Worm (Caenorhabditis elegans) whole organism, L4 larva: Measurements from ENCODE around the gene T06E6.1.

ENCODE experiments used
- F26F4.8 ChIP-seq: fragments of 200-800 bp; sonication (Bioruptor generic); conservative IDR thresholded peaks from 2 replicates; pipeline ENCODE4 v1.3.6; 2022; ENCODE audit warnings: missing genetic modification characterization, missing compliant biosample characterization
- F37D6.2 ChIP-seq: sonication (generic microtip); optimal IDR thresholded peaks from 2 replicates; lab custom pipeline; 2016; ENCODE audit warnings: mild to moderate bottlenecking, missing genetic modification characterization, missing compliant biosample characterization
- ceh-20 ChIP-seq: fragments of 200-800 bp; sonication (Bioruptor generic); IDR thresholded peaks from 2 replicates; pipeline ENCODE4 v1.3.6; 2022; ENCODE audit warnings: missing genetic modification reagents, missing genetic modification characterization, missing compliant biosample characterization
- ceh-28 ChIP-seq: fragments of 150-350 bp; optimal IDR thresholded peaks from 2 replicates; lab custom pipeline; 2014; ENCODE audit warnings: missing biosample characterization, missing genetic modification reagents, missing genetic modification characterization
- ceh-32 ChIP-seq: sonication (generic microtip); optimal IDR thresholded peaks from 2 replicates; lab custom pipeline; 2016; ENCODE audit warnings: mild to moderate bottlenecking, missing genetic modification characterization, missing compliant biosample characterization; ENCODE audit not compliant: poor library complexity
- ces-1 ChIP-seq: fragments of 150-350 bp; sonication (generic microtip); optimal IDR thresholded peaks from 4 replicates; lab custom pipeline; 2014; ENCODE audit warnings: missing biosample characterization, missing genetic modification reagents, missing genetic modification characterization
- cey-2 ChIP-seq: sonication (generic microtip); optimal IDR thresholded peaks from 3 replicates; lab custom pipeline; 2017; ENCODE audit warnings: missing genetic modification characterization, mild to moderate bottlenecking, missing compliant biosample characterization, antibody characterized with exemption, borderline replicate concordance; ENCODE audit not compliant: insufficient read depth
- daf-8 ChIP-seq: fragments of 200-800 bp; sonication (Bioruptor generic); IDR thresholded peaks from 2 replicates; pipeline ENCODE4 v1.3.6; 2022; ENCODE audit warnings: missing genetic modification characterization, missing compliant biosample characterization
- dmd-6 ChIP-seq: fragments of 200-800 bp; sonication (Bioruptor generic); IDR thresholded peaks from 2 replicates; pipeline ENCODE4 v1.3.6; 2022; ENCODE audit warnings: missing genetic modification reagents, missing genetic modification characterization, missing compliant biosample characterization
- egl-27 ChIP-seq: sonication (generic microtip); optimal IDR thresholded peaks from 3 replicates; lab custom pipeline; 2017; ENCODE audit warnings: missing biosample characterization, missing genetic modification reagents, missing genetic modification characterization
- egl-43 ChIP-seq: fragments of 200-800 bp; sonication (Bioruptor generic); IDR thresholded peaks from 2 replicates; pipeline ENCODE4 v1.3.6; 2022; ENCODE audit warnings: missing genetic modification reagents, missing genetic modification characterization, missing compliant biosample characterization
- fos-1 ChIP-seq: fragments of 150-350 bp; optimal IDR thresholded peaks from 2 replicates; lab custom pipeline; 2014; ENCODE audit warnings: missing biosample characterization, missing genetic modification characterization
- gei-8 ChIP-seq: fragments of 200-800 bp; sonication (Bioruptor generic); optimal IDR thresholded peaks from 2 replicates; lab custom pipeline; 2018; ENCODE audit warnings: mild to moderate bottlenecking, missing genetic modification characterization, missing compliant biosample characterization
- hmg-1.1 ChIP-seq: fragments of 200-800 bp; sonication (Bioruptor generic); IDR thresholded peaks from 2 replicates; pipeline ENCODE4 v1.3.6; 2022; ENCODE audit warnings: missing genetic modification reagents, missing genetic modification characterization, missing compliant biosample characterization
- jun-1 ChIP-seq: fragments of 150-350 bp; optimal IDR thresholded peaks from 2 replicates; lab custom pipeline; 2014; ENCODE audit warnings: missing biosample characterization, missing genetic modification reagents, missing genetic modification characterization
- lin-15B ChIP-seq: fragments of 150-350 bp; sonication (generic microtip); optimal IDR thresholded peaks from 3 replicates; lab custom pipeline; 2014; ENCODE audit warnings: missing biosample characterization, missing genetic modification characterization
- lin-38 ChIP-seq: fragments of 200-800 bp; sonication (Bioruptor generic); IDR thresholded peaks from 2 replicates; pipeline ENCODE4 v1.3.6; 2022; ENCODE audit warnings: missing genetic modification reagents, missing genetic modification characterization, missing compliant biosample characterization
- lin-39 ChIP-seq: fragments of 150-350 bp; optimal IDR thresholded peaks from 2 replicates; lab custom pipeline; 2014; ENCODE audit warnings: missing biosample characterization, missing genetic modification reagents, missing genetic modification characterization
- lsy-2 ChIP-seq, 2 experiments: fragments of 150-350 bp in 1 of 2; sonication (generic microtip) in 1 of 2; optimal IDR thresholded peaks; 2 replicates each; lab custom pipeline; 2014 to 2017; ENCODE audit warnings: missing biosample characterization in 2 of 2, missing genetic modification characterization in 2 of 2
- madf-5 ChIP-seq, 2 experiments: fragments of 200-800 bp; sonication (Bioruptor generic); IDR thresholded peaks; 2 replicates each; pipeline ENCODE4 v1.3.6; 2022; ENCODE audit warnings: missing compliant biosample characterization in 2 of 2, missing genetic modification characterization in 2 of 2
- mdt-29 ChIP-seq: fragments of 200-800 bp; sonication (Bioruptor generic); IDR thresholded peaks from 2 replicates; pipeline ENCODE4 v1.3.6; 2022; ENCODE audit warnings: missing genetic modification reagents, missing genetic modification characterization, missing compliant biosample characterization
- mep-1 ChIP-seq: fragments of 150-350 bp; sonication (generic microtip); optimal IDR thresholded peaks from 3 replicates; lab custom pipeline; 2014; ENCODE audit warnings: missing biosample characterization, missing genetic modification characterization
- mes-2 ChIP-seq: sonication (generic microtip); optimal IDR thresholded peaks from 2 replicates; lab custom pipeline; 2016; ENCODE audit warnings: missing genotype, mild to moderate bottlenecking, missing genetic modification characterization, missing compliant biosample characterization; ENCODE audit not compliant: poor library complexity, severe bottlenecking
- nhr-237 ChIP-seq: sonication (generic microtip); optimal IDR thresholded peaks from 2 replicates; lab custom pipeline; 2017; ENCODE audit warnings: missing biosample characterization, missing genetic modification characterization
- nhr-28 ChIP-seq: fragments of 150-350 bp; optimal IDR thresholded peaks from 2 replicates; lab custom pipeline; 2014; ENCODE audit warnings: missing biosample characterization, missing genetic modification characterization
- nhr-42 ChIP-seq: fragments of 200-800 bp; sonication (Bioruptor generic); IDR thresholded peaks from 2 replicates; pipeline ENCODE4 v1.3.6; 2022; ENCODE audit warnings: missing genetic modification characterization, missing compliant biosample characterization
- pha-4 ChIP-seq, 2 experiments: fragments of 150-350 bp in 1 of 2; fragments of 200-800 bp in 1 of 2; sonication (Bioruptor generic) in 1 of 2; IDR thresholded peaks in 1 of 2; optimal IDR thresholded peaks in 1 of 2; 2 replicates each; pipeline versions ENCODE4 v1.3.6 to Lab custom; 2014 to 2022; ENCODE audit warnings: missing genetic modification characterization in 2 of 2, missing genetic modification reagents in 2 of 2, missing biosample characterization in 1 of 2, missing compliant biosample characterization in 1 of 2
- php-3 ChIP-seq: fragments of 200-800 bp; sonication (Bioruptor generic); IDR thresholded peaks from 2 replicates; pipeline ENCODE4 v1.3.6; 2022; ENCODE audit warnings: missing genetic modification reagents, missing genetic modification characterization, missing compliant biosample characterization
- rbr-2 ChIP-seq: sonication (generic microtip); optimal IDR thresholded peaks from 2 replicates; lab custom pipeline; 2016; ENCODE audit warnings: missing genotype, missing genetic modification characterization, missing compliant biosample characterization
- spr-1 ChIP-seq: sonication (generic microtip); optimal IDR thresholded peaks from 2 replicates; lab custom pipeline; 2016; ENCODE audit warnings: mild to moderate bottlenecking, missing genetic modification characterization, missing compliant biosample characterization
- spr-3 ChIP-seq: fragments of 200-800 bp; sonication (Bioruptor generic); optimal IDR thresholded peaks from 2 replicates; lab custom pipeline; 2018; ENCODE audit warnings: mild to moderate bottlenecking, missing genetic modification characterization, missing compliant biosample characterization
- tra-1 ChIP-seq: fragments of 200-800 bp; sonication (Bioruptor generic); IDR thresholded peaks from 2 replicates; pipeline ENCODE4 v1.3.6; 2022; ENCODE audit warnings: missing genetic modification reagents, missing genetic modification characterization, missing compliant biosample characterization
- unc-39 ChIP-seq: sonication (generic microtip); optimal IDR thresholded peaks from 2 replicates; lab custom pipeline; 2017; ENCODE audit warnings: missing biosample characterization, missing genetic modification characterization
- unc-62 ChIP-seq, 3 experiments: fragments of 150-350 bp in 1 of 3; sonication (generic microtip); optimal IDR thresholded peaks in 2 of 3; peaks in 1 of 3; 1 replicate in 1 of 3; 2 replicates in 2 of 3; lab custom pipeline; 2014 to 2017; ENCODE audit warnings: missing biosample characterization in 3 of 3, missing genetic modification characterization in 3 of 3, missing genetic modification reagents in 3 of 3, missing genotype in 1 of 3
- zfp-2 ChIP-seq: sonication (generic microtip); optimal IDR thresholded peaks from 2 replicates; lab custom pipeline; 2016; ENCODE audit warnings: mild to moderate bottlenecking, missing genetic modification characterization, missing compliant biosample characterization
- zfp-3 ChIP-seq: fragments of 200-800 bp; sonication (Bioruptor generic); conservative IDR thresholded peaks from 2 replicates; pipeline ENCODE4 v1.3.6; 2022; ENCODE audit warnings: missing genetic modification reagents, missing genetic modification characterization, missing compliant biosample characterization
- ztf-7 ChIP-seq: fragments of 150-350 bp; optimal IDR thresholded peaks from 2 replicates; lab custom pipeline; 2014; ENCODE audit warnings: missing biosample characterization, missing genetic modification characterization

Gene T06E6.1

DNA sequence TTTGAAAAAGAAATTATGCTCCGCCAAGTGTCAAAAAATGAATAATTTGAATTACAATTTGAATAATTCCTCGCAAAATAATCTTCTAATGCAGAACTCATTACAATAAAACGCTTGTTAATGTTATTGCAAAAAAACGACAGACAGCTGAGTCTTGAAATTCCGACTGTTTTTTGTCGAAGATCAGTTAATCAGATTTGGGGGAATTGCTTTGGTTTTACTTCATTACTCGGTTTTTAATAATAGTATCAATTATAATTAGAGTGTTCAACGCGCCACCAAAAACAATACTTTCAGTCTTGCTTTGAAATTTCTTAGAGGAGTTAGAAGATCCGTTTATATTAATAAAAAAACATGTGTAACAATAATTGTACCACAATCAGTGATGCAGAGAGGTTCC lies 16.9 kb downstream of the T06E6.1 start, which contains the start of gene srh-122:
TSS of gene srh-122 (minus strand) at position 101 of the 400 bp plus-strand sequence.
- no peak for TF ChIP-seq ceh-28
- no peak for TF ChIP-seq jun-1
- no peak for TF ChIP-seq egl-43
- no peak for TF ChIP-seq cey-2
- TF ChIP-seq ceh-20 = no peak
- TF ChIP-seq ces-1 = no peak
- TF ChIP-seq fos-1 = no peak
- TF ChIP-seq lin-15B (tag; lab: Kevin White, UChicago) = no peak
- TF ChIP-seq madf-5 (GFP tag; IDR thresholded peaks at IDR 0.05; lab: Robert Waterston, UW) = no peak
- TF ChIP-seq spr-3 (GFP tag; lab: Kevin White, UChicago) = no peak

- TF ChIP-seq rbr-2 (tag; lab: Kevin White, UChicago) (no peak), mdt-29 (GFP tag; lab: Robert Waterston, UW) (no peak), F37D6.2 (tag; lab: Kevin White, UChicago) (no peak), ceh-32 (no peak), lsy-2 (tag; optimal IDR thresholded peaks at IDR 0.05; lab: Kevin White, UChicago) (no peak), nhr-42 (GFP tag; lab: Robert Waterston, UW) (no peak), nhr-28 (no peak), dmd-6 (GFP tag; lab: Robert Waterston, UW) (no peak), ztf-7 (tag; lab: Kevin White, UChicago) (no peak), F26F4.8 (GFP tag; lab: Robert Waterston, UW) (no peak), lin-39 (tag; lab: Kevin White, UChicago) (no peak), mes-2 (tag; lab: Kevin White, UChicago) (no peak), daf-8 (no peak), gei-8 (GFP tag; lab: Kevin White, UChicago) (no peak)
Measured at ce11 chrV:15376223-15376622, 18.5 kb downstream of the T06E6.1 start, which contains the start of gene srh-52. TSS of gene srh-52 (minus strand) at chrV:15376323.

ce11 chrV:15369707-15370106 lies 25.1 kb downstream of the T06E6.1 start, which contains the start of gene nhr-269:
TSS of gene nhr-269 (minus strand) at chrV:15369807.
- TF ChIP-seq nhr-237 (no peak), cey-2 (no peak), pha-4 (GFP tag; IDR thresholded peaks at IDR 0.05; lab: Robert Waterston, UW) (no peak), pha-4 (tag; optimal IDR thresholded peaks at IDR 0.05; lab: Kevin White, UChicago) (no peak), unc-62 (GFP tag; optimal IDR thresholded peaks at IDR 0.05 in 1 of 2; lab: Kevin White, UChicago) (no peak), unc-62 (tag; optimal IDR thresholded peaks at IDR 0.05; lab: Kevin White, UChicago) (no peak), tra-1 (GFP tag; lab: Robert Waterston, UW) (no peak), spr-1 (tag; lab: Kevin White, UChicago) (no peak), zfp-2 (no peak), fos-1 (no peak), lin-38 (no peak), unc-39 (tag; lab: Kevin White, UChicago) (no peak), egl-27 (no peak), ztf-7 (tag; lab: Kevin White, UChicago) (no peak), mep-1 (tag; lab: Kevin White, UChicago) (no peak), nhr-28 (no peak), hmg-1.1 (GFP tag; lab: Robert Waterston, UW) (no peak), php-3 (GFP tag; lab: Robert Waterston, UW) (no peak), zfp-3 (GFP tag; lab: Robert Waterston, UW) (no peak)
- TF ChIP-seq, all 104 proteins: peak for 0
